Worm (Caenorhabditis elegans) whole organism, L1 larva: ENCODE results near the gene F36F12.3.

Experiments
- aly-2 ChIP-seq: fragments of 150-350 bp; optimal IDR thresholded peaks from 2 replicates; lab custom pipeline; 2014; ENCODE audit warnings: missing biosample characterization, missing genetic modification characterization
- nhr-85 ChIP-seq: sonication (generic microtip); peaks from one replicate; lab custom pipeline; 2016; ENCODE audit warnings: missing genetic modification characterization, inconsistent platforms, missing compliant biosample characterization

DNA sequence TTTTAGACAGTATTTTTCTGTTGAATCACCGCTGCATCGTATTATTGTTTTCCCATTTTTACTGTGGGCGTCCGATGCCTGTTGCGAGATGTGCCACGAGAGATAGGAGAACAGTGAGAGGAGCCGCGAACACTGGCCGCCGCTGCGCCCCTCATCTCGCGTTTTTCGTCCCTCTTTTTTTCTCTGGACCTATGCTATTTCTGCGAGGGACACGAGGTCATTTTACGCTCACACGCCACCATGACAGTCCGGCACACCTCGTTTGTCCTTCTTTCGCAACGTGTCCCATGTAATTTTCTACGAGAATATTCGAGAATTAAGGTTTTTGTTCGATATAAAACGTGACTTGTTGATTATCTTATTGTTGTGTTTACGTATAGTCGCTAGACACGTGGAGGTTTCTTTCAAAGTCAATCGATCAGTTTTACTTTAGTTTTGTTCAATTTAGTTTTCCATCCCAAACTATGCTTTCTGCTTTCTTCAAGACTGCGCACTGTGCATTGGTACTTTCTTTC, 17.6 kb upstream of the F36F12.3 start, which contains the start of gene lbp-9:
- TF ChIP-seq nhr-85 (tag; lab: Kevin White, UChicago) (peak; percentile 91), aly-2 (no peak)
